Worm (Caenorhabditis elegans) whole organism, L4 larva: ENCODE data around the gene fbxb-57.

Source experiments
- F26F4.8 ChIP-seq: fragments of 200-800 bp; sonication (Bioruptor generic); conservative IDR thresholded peaks from 2 replicates; pipeline ENCODE4 v1.3.6; 2022; ENCODE audit warnings: missing genetic modification characterization, missing compliant biosample characterization
- F44E2.7 ChIP-seq: fragments of 200-800 bp; sonication (Bioruptor generic); IDR thresholded peaks from 2 replicates; pipeline ENCODE4 v2.1.2; 2022; ENCODE audit warnings: missing genetic modification characterization, missing compliant biosample characterization
- R02D3.7 ChIP-seq: fragments of 150-350 bp; sonication (generic microtip); optimal IDR thresholded peaks from 3 replicates; lab custom pipeline; 2014; ENCODE audit warnings: missing biosample characterization, missing genetic modification characterization
- T20F7.1 ChIP-seq: fragments of 200-800 bp; sonication (Bioruptor generic); optimal IDR thresholded peaks from 2 replicates; lab custom pipeline; 2018; ENCODE audit warnings: mild to moderate bottlenecking, missing genetic modification characterization, missing compliant biosample characterization
- T26A8.4 ChIP-seq: fragments of 200-800 bp; sonication (Bioruptor generic); IDR thresholded peaks from 2 replicates; pipeline ENCODE4 v1.3.6; 2022; ENCODE audit warnings: missing genetic modification characterization, missing compliant biosample characterization
- Y105C5A.15 ChIP-seq: fragments of 200-800 bp; sonication (Bioruptor generic); IDR thresholded peaks from 2 replicates; pipeline ENCODE4 v1.3.6; 2022; ENCODE audit warnings: missing genetic modification characterization, missing compliant biosample characterization
- Y48G9A.11 ChIP-seq: fragments of 200-800 bp; sonication (Bioruptor generic); IDR thresholded peaks from 2 replicates; pipeline ENCODE4 v1.3.6; 2022; ENCODE audit warnings: missing genetic modification reagents, missing genetic modification characterization, missing compliant biosample characterization
- Y75B8A.6 ChIP-seq: fragments of 200-800 bp; sonication (Bioruptor generic); IDR thresholded peaks from 2 replicates; pipeline ENCODE4 v1.3.6; 2022; ENCODE audit warnings: missing genetic modification reagents, missing genetic modification characterization, missing compliant biosample characterization
- ZK546.5 ChIP-seq, 2 experiments: sonication (generic microtip); optimal IDR thresholded peaks; 2 replicates each; lab custom pipeline; 2017; ENCODE audit warnings: missing biosample characterization in 2 of 2, missing genetic modification characterization in 2 of 2
- ceh-20 ChIP-seq: fragments of 200-800 bp; sonication (Bioruptor generic); IDR thresholded peaks from 2 replicates; pipeline ENCODE4 v1.3.6; 2022; ENCODE audit warnings: missing genetic modification reagents, missing genetic modification characterization, missing compliant biosample characterization
- ceh-28 ChIP-seq: fragments of 150-350 bp; optimal IDR thresholded peaks from 2 replicates; lab custom pipeline; 2014; ENCODE audit warnings: missing biosample characterization, missing genetic modification reagents, missing genetic modification characterization
- ceh-32 ChIP-seq: sonication (generic microtip); optimal IDR thresholded peaks from 2 replicates; lab custom pipeline; 2016; ENCODE audit warnings: mild to moderate bottlenecking, missing genetic modification characterization, missing compliant biosample characterization; ENCODE audit not compliant: poor library complexity
- ctbp-1 ChIP-seq: fragments of 200-800 bp; sonication (Bioruptor generic); IDR thresholded peaks from 2 replicates; pipeline ENCODE4 v1.3.6; 2022; ENCODE audit warnings: missing genetic modification reagents, missing genetic modification characterization, missing compliant biosample characterization
- dmd-8 ChIP-seq: fragments of 200-800 bp; sonication (Bioruptor generic); IDR thresholded peaks from 2 replicates; pipeline ENCODE4 v1.3.6; 2022; ENCODE audit warnings: missing genetic modification characterization, missing compliant biosample characterization
- egl-27 ChIP-seq: sonication (generic microtip); optimal IDR thresholded peaks from 3 replicates; lab custom pipeline; 2017; ENCODE audit warnings: missing biosample characterization, missing genetic modification reagents, missing genetic modification characterization
- fos-1 ChIP-seq: fragments of 150-350 bp; optimal IDR thresholded peaks from 2 replicates; lab custom pipeline; 2014; ENCODE audit warnings: missing biosample characterization, missing genetic modification characterization
- lin-1 ChIP-seq: fragments of 200-800 bp; sonication (Bioruptor generic); IDR thresholded peaks from 2 replicates; pipeline ENCODE4 v1.3.6; 2022; ENCODE audit warnings: missing genetic modification reagents, missing genetic modification characterization, missing compliant biosample characterization
- lin-13 ChIP-seq: fragments of 150-350 bp; optimal IDR thresholded peaks from 2 replicates; lab custom pipeline; 2014; ENCODE audit warnings: missing biosample characterization, missing genetic modification reagents, missing genetic modification characterization
- lin-15B ChIP-seq: fragments of 150-350 bp; sonication (generic microtip); optimal IDR thresholded peaks from 3 replicates; lab custom pipeline; 2014; ENCODE audit warnings: missing biosample characterization, missing genetic modification characterization
- lin-39 ChIP-seq: fragments of 150-350 bp; optimal IDR thresholded peaks from 2 replicates; lab custom pipeline; 2014; ENCODE audit warnings: missing biosample characterization, missing genetic modification reagents, missing genetic modification characterization
- madf-5 ChIP-seq, 2 experiments: fragments of 200-800 bp; sonication (Bioruptor generic); IDR thresholded peaks; 2 replicates each; pipeline ENCODE4 v1.3.6; 2022; ENCODE audit warnings: missing compliant biosample characterization in 2 of 2, missing genetic modification characterization in 2 of 2
- mep-1 ChIP-seq: fragments of 150-350 bp; sonication (generic microtip); optimal IDR thresholded peaks from 3 replicates; lab custom pipeline; 2014; ENCODE audit warnings: missing biosample characterization, missing genetic modification characterization
- mes-2 ChIP-seq: sonication (generic microtip); optimal IDR thresholded peaks from 2 replicates; lab custom pipeline; 2016; ENCODE audit warnings: missing genotype, mild to moderate bottlenecking, missing genetic modification characterization, missing compliant biosample characterization; ENCODE audit not compliant: poor library complexity, severe bottlenecking
- mxl-2 ChIP-seq: fragments of 200-800 bp; sonication (Bioruptor generic); conservative IDR thresholded peaks from 2 replicates; pipeline ENCODE4 v1.3.6; 2022; ENCODE audit warnings: missing genetic modification reagents, missing genetic modification characterization, missing compliant biosample characterization
- nhr-41 ChIP-seq: fragments of 200-800 bp; sonication (Bioruptor generic); IDR thresholded peaks from 2 replicates; pipeline ENCODE4 v1.3.6; 2022; ENCODE audit warnings: missing genetic modification reagents, missing genetic modification characterization, missing compliant biosample characterization
- pha-4 ChIP-seq, 2 experiments: fragments of 150-350 bp in 1 of 2; fragments of 200-800 bp in 1 of 2; sonication (Bioruptor generic) in 1 of 2; IDR thresholded peaks in 1 of 2; optimal IDR thresholded peaks in 1 of 2; 2 replicates each; pipeline versions ENCODE4 v1.3.6 to Lab custom; 2014 to 2022; ENCODE audit warnings: missing genetic modification characterization in 2 of 2, missing genetic modification reagents in 2 of 2, missing biosample characterization in 1 of 2, missing compliant biosample characterization in 1 of 2
- saeg-2 ChIP-seq: fragments of 200-800 bp; sonication (Bioruptor generic); IDR thresholded peaks from 2 replicates; pipeline ENCODE4 v1.3.6; 2022; ENCODE audit warnings: missing genetic modification reagents, missing genetic modification characterization, missing compliant biosample characterization
- sdz-12 ChIP-seq: fragments of 200-800 bp; sonication (Bioruptor generic); optimal IDR thresholded peaks from 2 replicates; lab custom pipeline; 2018; ENCODE audit warnings: mild to moderate bottlenecking, missing genetic modification characterization, missing compliant biosample characterization
- spr-3 ChIP-seq: fragments of 200-800 bp; sonication (Bioruptor generic); optimal IDR thresholded peaks from 2 replicates; lab custom pipeline; 2018; ENCODE audit warnings: mild to moderate bottlenecking, missing genetic modification characterization, missing compliant biosample characterization
- tra-1 ChIP-seq: fragments of 200-800 bp; sonication (Bioruptor generic); IDR thresholded peaks from 2 replicates; pipeline ENCODE4 v1.3.6; 2022; ENCODE audit warnings: missing genetic modification reagents, missing genetic modification characterization, missing compliant biosample characterization
- unc-39 ChIP-seq: sonication (generic microtip); optimal IDR thresholded peaks from 2 replicates; lab custom pipeline; 2017; ENCODE audit warnings: missing biosample characterization, missing genetic modification characterization
- unc-62 ChIP-seq, 3 experiments: fragments of 150-350 bp in 1 of 3; sonication (generic microtip); optimal IDR thresholded peaks in 2 of 3; peaks in 1 of 3; 1 replicate in 1 of 3; 2 replicates in 2 of 3; lab custom pipeline; 2014 to 2017; ENCODE audit warnings: missing biosample characterization in 3 of 3, missing genetic modification characterization in 3 of 3, missing genetic modification reagents in 3 of 3, missing genotype in 1 of 3

The fbxb-57 gene

ce11 chrV:19288073-19288805 is at the start of gene fbxb-57, which contains the start of gene F55C9.3:
fbxb-57 (plus strand) TSS chrV:19288755.
F55C9.3 (minus strand) TSS chrV:19288173.
- TF ChIP-seq unc-62 (GFP tag; optimal IDR thresholded peaks at IDR 0.05 in 1 of 2; lab: Kevin White, UChicago), result peak in 1 of 2 experiments; percentile 71
- no peak for TF ChIP-seq unc-62 (tag; optimal IDR thresholded peaks at IDR 0.05; lab: Kevin White, UChicago)
- no peak for TF ChIP-seq ctbp-1 (GFP tag; lab: Robert Waterston, UW)
- no peak for TF ChIP-seq T26A8.4 (GFP tag; lab: Robert Waterston, UW)

ce11 chrV:19240129-19240528 is 48.4 kb upstream of the fbxb-57 start, which contains the start of the genes fbxb-115 and fbxb-1:
fbxb-115 (minus strand) TSS chrV:19240229.
fbxb-1 (plus strand) TSS chrV:19240354.
- TF ChIP-seq saeg-2 (GFP tag; lab: Robert Waterston, UW), result no peak
- no peak for TF ChIP-seq F44E2.7 (GFP tag; lab: Robert Waterston, UW)
- no peak for TF ChIP-seq ceh-20 (GFP tag; lab: Robert Waterston, UW)
- no peak for TF ChIP-seq Y75B8A.6 (GFP tag; lab: Robert Waterston, UW)
- no peak for TF ChIP-seq Y48G9A.11 (GFP tag; lab: Robert Waterston, UW)
- no peak for TF ChIP-seq mep-1
- no peak for TF ChIP-seq lin-1 (GFP tag; lab: Robert Waterston, UW)
- TF ChIP-seq madf-5 (GFP tag; IDR thresholded peaks at IDR 0.05; lab: Robert Waterston, UW), result no peak
- TF ChIP-seq nhr-41 (GFP tag; lab: Robert Waterston, UW), result no peak
- no peak for TF ChIP-seq spr-3
- TF ChIP-seq unc-62 (GFP tag; optimal IDR thresholded peaks at IDR 0.05 in 1 of 2; lab: Kevin White, UChicago), result no peak
- TF ChIP-seq unc-62 (tag; optimal IDR thresholded peaks at IDR 0.05; lab: Kevin White, UChicago), result no peak

ce11 chrV:19250983-19251382 is 37.6 kb upstream of the fbxb-57 start, which contains the start of gene str-81:
str-81 (minus strand) TSS chrV:19251083.
- TF ChIP-seq F26F4.8 (GFP tag; lab: Robert Waterston, UW), result no peak
- TF ChIP-seq fos-1, result no peak
- no peak for TF ChIP-seq dmd-8
- TF ChIP-seq ZK546.5 (tag; optimal IDR thresholded peaks at IDR 0.05; lab: Kevin White, UChicago), result no peak
- TF ChIP-seq Y105C5A.15 (GFP tag; lab: Robert Waterston, UW), result no peak
- no peak for TF ChIP-seq ceh-32 (tag; lab: Kevin White, UChicago)
- TF ChIP-seq mxl-2 (GFP tag; lab: Robert Waterston, UW), result no peak
- no peak for TF ChIP-seq ceh-28 (tag; lab: Kevin White, UChicago)
- TF ChIP-seq F44E2.7 (GFP tag; lab: Robert Waterston, UW), result no peak
- TF ChIP-seq tra-1 (GFP tag; lab: Robert Waterston, UW), result no peak
- TF ChIP-seq mes-2 (tag; lab: Kevin White, UChicago), result no peak
- no peak for TF ChIP-seq lin-39 (tag; lab: Kevin White, UChicago)
- no peak for TF ChIP-seq egl-27
- TF ChIP-seq T20F7.1 (GFP tag; lab: Kevin White, UChicago), result no peak
- no peak for TF ChIP-seq R02D3.7
- TF ChIP-seq lin-15B (tag; lab: Kevin White, UChicago), result no peak
- TF ChIP-seq unc-39 (tag; lab: Kevin White, UChicago), result no peak
- no peak for TF ChIP-seq nhr-41 (GFP tag; lab: Robert Waterston, UW)
- no peak for TF ChIP-seq pha-4 (GFP tag; IDR thresholded peaks at IDR 0.05; lab: Robert Waterston, UW)
- no peak for TF ChIP-seq pha-4 (tag; optimal IDR thresholded peaks at IDR 0.05; lab: Kevin White, UChicago)

ce11 chrV:19251844-19252243 is 36.7 kb upstream of the fbxb-57 start, which contains the start of gene F21D9.11:
F21D9.11 (plus strand) TSS chrV:19252144.
- no peak for TF ChIP-seq sdz-12 (GFP tag; lab: Kevin White, UChicago)
- TF ChIP-seq lin-13 (GFP tag; lab: Kevin White, UChicago), result no peak
